Worm (Caenorhabditis elegans): ENCODE results near the gene pigb-1.

ce11 chrII:4993530-4994192 lies 784 bp upstream of the pigb-1 start, which contains the start of the genes eif-1 and vps-24:
- no peak for TF ChIP-seq med-1 (GFP tag; optimal IDR thresholded peaks at IDR 0.05; ENCODE audit: insufficient read depth)
- no peak for TF ChIP-seq ref-1 (GFP tag; conservative IDR thresholded peaks at IDR 0.05)
- no peak for TF ChIP-seq ztf-23 (GFP tag; IDR thresholded peaks at IDR 0.05)
- TF ChIP-seq flt-1 (GFP tag; IDR thresholded peaks at IDR 0.05) = no peak
- TF ChIP-seq tab-1 (GFP tag; IDR thresholded peaks at IDR 0.05) = no peak
- no peak for TF ChIP-seq T22C8.4 (GFP tag; IDR thresholded peaks at IDR 0.05)
